Worm (Caenorhabditis elegans) whole organism, young adult: ENCODE results near the gene srh-172.

Experiments used
- B0035.1 ChIP-seq: sonication (generic microtip); optimal IDR thresholded peaks from 2 replicates; lab custom pipeline; 2016; ENCODE audit warnings: missing genetic modification characterization, mild to moderate bottlenecking, missing compliant biosample characterization, missing genotype, missing genetic modification reagents
- C06A6.2 ChIP-seq: fragments of 200-800 bp; sonication (Bioruptor generic); conservative IDR thresholded peaks from 2 replicates; pipeline ENCODE4 v1.3.6; 2022; ENCODE audit warnings: missing genetic modification characterization, missing compliant biosample characterization
- F22D6.2 ChIP-seq: sonication (generic microtip); optimal IDR thresholded peaks from 2 replicates; lab custom pipeline; 2016; ENCODE audit warnings: mild to moderate bottlenecking, missing genetic modification characterization, missing compliant biosample characterization
- F49E8.2 ChIP-seq: sonication (generic microtip); optimal IDR thresholded peaks from 3 replicates; lab custom pipeline; 2017; ENCODE audit warnings: missing genetic modification characterization, mild to moderate bottlenecking, missing compliant biosample characterization, antibody characterized with exemption, moderate library complexity; ENCODE audit not compliant: insufficient read depth
- F57A8.1 ChIP-seq: fragments of 200-800 bp; sonication (Bioruptor generic); optimal IDR thresholded peaks from 2 replicates; lab custom pipeline; 2018; ENCODE audit warnings: mild to moderate bottlenecking, missing genetic modification characterization, moderate library complexity, missing compliant biosample characterization
- K11D2.4 ChIP-seq: fragments of 200-800 bp; sonication (Bioruptor generic); IDR thresholded peaks from 2 replicates; pipeline ENCODE4 v1.3.6; 2022; ENCODE audit warnings: missing genetic modification reagents, missing genetic modification characterization, missing compliant biosample characterization
- Y53F4B.3 ChIP-seq: fragments of 200-800 bp; sonication (Bioruptor generic); IDR thresholded peaks from 2 replicates; pipeline ENCODE4 v1.3.6; 2022; ENCODE audit warnings: missing genetic modification reagents, missing genetic modification characterization, missing compliant biosample characterization
- Y53G8AR.9 ChIP-seq: fragments of 200-800 bp; sonication (Bioruptor generic); conservative IDR thresholded peaks from 2 replicates; pipeline ENCODE4 v1.3.6; 2022; ENCODE audit warnings: missing genetic modification reagents, missing genetic modification characterization, missing compliant biosample characterization
- Y56A3A.18 ChIP-seq: fragments of 200-800 bp; sonication (Bioruptor generic); IDR thresholded peaks from 2 replicates; pipeline ENCODE4 v1.3.6; 2022; ENCODE audit warnings: missing genetic modification reagents, missing genetic modification characterization, missing compliant biosample characterization
- akir-1 ChIP-seq: fragments of 200-800 bp; sonication (Bioruptor generic); optimal IDR thresholded peaks from 2 replicates; lab custom pipeline; 2018; ENCODE audit warnings: mild to moderate bottlenecking, missing genetic modification characterization, moderate library complexity, missing compliant biosample characterization
- aptf-2 ChIP-seq: fragments of 200-800 bp; sonication (Bioruptor generic); conservative IDR thresholded peaks from 2 replicates; pipeline ENCODE4 v1.3.6; 2022; ENCODE audit warnings: missing genetic modification reagents, missing genetic modification characterization, missing compliant biosample characterization
- atf-7 ChIP-seq: sonication (generic microtip); optimal IDR thresholded peaks from 2 replicates; lab custom pipeline; 2017; ENCODE audit warnings: mild to moderate bottlenecking, missing genetic modification characterization, missing compliant biosample characterization
- athp-1 ChIP-seq: sonication (generic microtip); optimal IDR thresholded peaks from 2 replicates; lab custom pipeline; 2017; ENCODE audit warnings: mild to moderate bottlenecking, missing genetic modification characterization, missing compliant biosample characterization
- bed-2 ChIP-seq: fragments of 200-800 bp; sonication (Bioruptor generic); IDR thresholded peaks from 2 replicates; pipeline ENCODE4 v1.3.6; 2022; ENCODE audit warnings: missing genetic modification reagents, missing genetic modification characterization, missing compliant biosample characterization
- cebp-2 ChIP-seq: fragments of 200-800 bp; sonication (Bioruptor generic); IDR thresholded peaks from 2 replicates; pipeline ENCODE4 v1.3.6; 2022; ENCODE audit warnings: missing genetic modification characterization, missing compliant biosample characterization
- ceh-100 ChIP-seq: fragments of 200-800 bp; sonication (Bioruptor generic); IDR thresholded peaks from 2 replicates; pipeline ENCODE4 v1.3.6; 2022; ENCODE audit warnings: missing genetic modification reagents, missing genetic modification characterization, missing compliant biosample characterization
- ceh-91 ChIP-seq: fragments of 200-800 bp; sonication (Bioruptor generic); IDR thresholded peaks from 2 replicates; pipeline ENCODE4 v1.3.6; 2022; ENCODE audit warnings: missing genetic modification reagents, missing genetic modification characterization, missing compliant biosample characterization
- dpff-1 ChIP-seq: sonication (generic microtip); optimal IDR thresholded peaks from 2 replicates; lab custom pipeline; 2017; ENCODE audit warnings: mild to moderate bottlenecking, missing genetic modification characterization, missing compliant biosample characterization
- efl-1 ChIP-seq: fragments of 150-350 bp; optimal IDR thresholded peaks from 2 replicates; lab custom pipeline; 2014; ENCODE audit warnings: missing biosample characterization, missing genetic modification reagents, missing genetic modification characterization
- ets-4 ChIP-seq: fragments of 200-800 bp; sonication (Bioruptor generic); optimal IDR thresholded peaks from 2 replicates; lab custom pipeline; 2018; ENCODE audit warnings: mild to moderate bottlenecking, missing genetic modification characterization, missing compliant biosample characterization
- hlh-12 ChIP-seq: sonication (generic microtip); optimal IDR thresholded peaks from 2 replicates; lab custom pipeline; 2016; ENCODE audit warnings: missing genetic modification characterization, missing compliant biosample characterization
- hmg-1.2 ChIP-seq: fragments of 200-800 bp; sonication (Bioruptor generic); IDR thresholded peaks from 2 replicates; pipeline ENCODE4 v1.3.6; 2022; ENCODE audit warnings: missing genetic modification reagents, missing genetic modification characterization, missing compliant biosample characterization
- hrde-1 ChIP-seq: sonication (generic microtip); optimal IDR thresholded peaks from 2 replicates; lab custom pipeline; 2016; ENCODE audit warnings: missing genetic modification characterization, mild to moderate bottlenecking, missing compliant biosample characterization, moderate library complexity, missing genotype, missing genetic modification reagents, borderline replicate concordance
- hsf-1 ChIP-seq: fragments of 200-800 bp; sonication (Bioruptor generic); IDR thresholded peaks from 2 replicates; pipeline ENCODE4 v1.3.6; 2022; ENCODE audit warnings: missing genetic modification reagents, missing genetic modification characterization, missing compliant biosample characterization
- lin-54 ChIP-seq: fragments of 200-800 bp; sonication (Bioruptor generic); optimal IDR thresholded peaks from 2 replicates; lab custom pipeline; 2018; ENCODE audit warnings: mild to moderate bottlenecking, missing genetic modification characterization, missing compliant biosample characterization
- lir-1 ChIP-seq: fragments of 200-800 bp; sonication (Bioruptor generic); conservative IDR thresholded peaks from 2 replicates; pipeline ENCODE4 v1.3.6; 2022; ENCODE audit warnings: missing genetic modification reagents, missing genetic modification characterization, missing compliant biosample characterization
- lsy-27 ChIP-seq: sonication (generic microtip); optimal IDR thresholded peaks from 2 replicates; lab custom pipeline; 2017; ENCODE audit warnings: missing genetic modification characterization, mild to moderate bottlenecking, missing compliant biosample characterization, antibody characterized with exemption, missing genotype, borderline replicate concordance; ENCODE audit not compliant: insufficient read depth
- madf-6 ChIP-seq: fragments of 200-800 bp; sonication (Bioruptor generic); IDR thresholded peaks from 2 replicates; pipeline ENCODE4 v1.3.6; 2022; ENCODE audit warnings: missing genetic modification reagents, missing genetic modification characterization, missing compliant biosample characterization
- madf-8 ChIP-seq: fragments of 200-800 bp; sonication (Bioruptor generic); conservative IDR thresholded peaks from 2 replicates; pipeline ENCODE4 v1.3.6; 2022; ENCODE audit warnings: missing genetic modification reagents, missing genetic modification characterization, missing compliant biosample characterization
- mel-28 ChIP-seq: sonication (generic microtip); optimal IDR thresholded peaks from 2 replicates; lab custom pipeline; 2016; ENCODE audit warnings: borderline replicate concordance, mild to moderate bottlenecking, missing genetic modification characterization, missing compliant biosample characterization
- nhr-120 ChIP-seq: fragments of 200-800 bp; sonication (Bioruptor generic); IDR thresholded peaks from 2 replicates; pipeline ENCODE4 v1.3.6; 2022; ENCODE audit warnings: missing genetic modification characterization, missing compliant biosample characterization
- nhr-179 ChIP-seq: sonication (generic microtip); optimal IDR thresholded peaks from 2 replicates; lab custom pipeline; 2016; ENCODE audit warnings: mild to moderate bottlenecking, missing genetic modification characterization, missing compliant biosample characterization
- pbrm-1 ChIP-seq: fragments of 200-800 bp; sonication (Bioruptor generic); IDR thresholded peaks from 2 replicates; pipeline ENCODE4 v1.3.6; 2022; ENCODE audit warnings: missing genetic modification reagents, missing genetic modification characterization, missing compliant biosample characterization
- pha-4 ChIP-seq: fragments of 150-350 bp; sonication (generic microtip); optimal IDR thresholded peaks from 2 replicates; lab custom pipeline; 2014; ENCODE audit warnings: missing biosample characterization, missing genetic modification reagents, missing genetic modification characterization
- rcor-1 ChIP-seq: fragments of 200-800 bp; sonication (Bioruptor generic); IDR thresholded peaks from 2 replicates; pipeline ENCODE4 v1.3.6; 2022; ENCODE audit warnings: missing genetic modification reagents, missing genetic modification characterization, missing compliant biosample characterization
- repo-1 ChIP-seq: sonication (generic microtip); optimal IDR thresholded peaks from 2 replicates; lab custom pipeline; 2017; ENCODE audit warnings: mild to moderate bottlenecking, missing genetic modification characterization, missing compliant biosample characterization
- sdz-38 ChIP-seq: sonication (generic microtip); optimal IDR thresholded peaks from 2 replicates; lab custom pipeline; 2016; ENCODE audit warnings: missing genotype, missing genetic modification characterization, missing compliant biosample characterization
- sea-2 ChIP-seq: fragments of 200-800 bp; sonication (Bioruptor generic); IDR thresholded peaks from 2 replicates; pipeline ENCODE4 v1.3.6; 2022; ENCODE audit warnings: missing genetic modification characterization, missing compliant biosample characterization
- snpc-1.1 ChIP-seq: sonication (generic microtip); optimal IDR thresholded peaks from 2 replicates; lab custom pipeline; 2017; ENCODE audit warnings: missing genetic modification characterization, mild to moderate bottlenecking, missing compliant biosample characterization, antibody characterized with exemption, moderate library complexity, missing genotype, missing genetic modification reagents; ENCODE audit not compliant: insufficient read depth
- snpc-1.3 ChIP-seq: sonication (generic microtip); optimal IDR thresholded peaks from 2 replicates; lab custom pipeline; 2017; ENCODE audit warnings: missing genetic modification characterization, mild to moderate bottlenecking, missing compliant biosample characterization, antibody characterized with exemption, moderate library complexity, missing genotype, missing genetic modification reagents; ENCODE audit not compliant: insufficient read depth
- snpc-3.4 ChIP-seq: sonication (generic microtip); optimal IDR thresholded peaks from 2 replicates; lab custom pipeline; 2017; ENCODE audit warnings: missing genetic modification characterization, mild to moderate bottlenecking, missing compliant biosample characterization, antibody characterized with exemption, moderate library complexity, missing genotype, missing genetic modification reagents
- somi-1 ChIP-seq: fragments of 200-800 bp; sonication (Bioruptor generic); optimal IDR thresholded peaks from 2 replicates; lab custom pipeline; 2018; ENCODE audit warnings: mild to moderate bottlenecking, missing genetic modification characterization, missing compliant biosample characterization
- xnd-1 ChIP-seq: sonication (generic microtip); optimal IDR thresholded peaks from 2 replicates; lab custom pipeline; 2016; ENCODE audit warnings: missing genotype, missing genetic modification reagents, missing genetic modification characterization, missing compliant biosample characterization
- ztf-25 ChIP-seq: fragments of 200-800 bp; sonication (Bioruptor generic); IDR thresholded peaks from 2 replicates; pipeline ENCODE4 v1.3.6; 2022; ENCODE audit warnings: missing genetic modification reagents, missing genetic modification characterization, missing compliant biosample characterization
- ztf-3 ChIP-seq: fragments of 200-800 bp; sonication (Bioruptor generic); optimal IDR thresholded peaks from 2 replicates; lab custom pipeline; 2018; ENCODE audit warnings: mild to moderate bottlenecking, missing genetic modification characterization, missing compliant biosample characterization

Gene srh-172

ce11 chrV:19915973-19916605, 42.8 kb upstream of the srh-172 start, which contains the start of the genes chk-2 and Y60A3A.19 (continued):
- TF ChIP-seq hmg-1.2 (GFP tag; lab: Robert Waterston, UW) (no peak), madf-8 (GFP tag; lab: Robert Waterston, UW) (peak; percentile 44; the same call in 1 of the 2 replicates), pha-4 (tag; lab: Kevin White, UChicago) (no peak), nhr-179 (no peak), dpff-1 (no peak), nhr-120 (GFP tag; lab: Robert Waterston, UW) (no peak), snpc-1.3 (peak; percentile 11), lir-1 (GFP tag; lab: Robert Waterston, UW) (no peak), ceh-91 (GFP tag; lab: Robert Waterston, UW) (peak; percentile 41; the same call in 1 of the 2 replicates), atf-7 (tag; lab: Kevin White, UChicago) (no peak), snpc-1.1 (tag; lab: Kevin White, UChicago) (no peak), madf-6 (GFP tag; lab: Robert Waterston, UW) (peak; percentile 89)
- TF ChIP-seq, all 124 proteins: peak for 13

ce11 chrV:19922613-19923012, 36.2 kb upstream of the srh-172 start, which contains the start of gene Y60A3A.16:
Y60A3A.16 (minus strand) TSS chrV:19922713.
- TF ChIP-seq mel-28 (tag; lab: Kevin White, UChicago): no peak
- no peak for TF ChIP-seq B0035.1 (tag; lab: Kevin White, UChicago)
- no peak for TF ChIP-seq akir-1 (GFP tag; lab: Kevin White, UChicago)
- TF ChIP-seq ztf-3 (GFP tag; lab: Kevin White, UChicago): no peak
- no peak for TF ChIP-seq athp-1 (tag; lab: Kevin White, UChicago)
- TF ChIP-seq F57A8.1 (GFP tag; lab: Kevin White, UChicago): no peak
- TF ChIP-seq hrde-1 (tag; lab: Kevin White, UChicago): no peak
- TF ChIP-seq snpc-3.4: no peak
- TF ChIP-seq repo-1 (tag; lab: Kevin White, UChicago): no peak
- TF ChIP-seq lsy-27 (tag; lab: Kevin White, UChicago): no peak
- no peak for TF ChIP-seq Y56A3A.18
- TF ChIP-seq Y53F4B.3 (GFP tag; lab: Robert Waterston, UW): no peak
- no peak for TF ChIP-seq ceh-100 (GFP tag; lab: Robert Waterston, UW)
- TF ChIP-seq snpc-1.3: no peak
- no peak for TF ChIP-seq sea-2 (GFP tag; lab: Robert Waterston, UW)
- TF ChIP-seq C06A6.2 (GFP tag; lab: Robert Waterston, UW): no peak
- TF ChIP-seq hsf-1 (GFP tag; lab: Robert Waterston, UW): no peak
- no peak for TF ChIP-seq aptf-2 (GFP tag; lab: Robert Waterston, UW)
- no peak for TF ChIP-seq ets-4
- no peak for TF ChIP-seq hlh-12 (tag; lab: Kevin White, UChicago)
- TF ChIP-seq, all 124 proteins: peak for 0

DNA sequence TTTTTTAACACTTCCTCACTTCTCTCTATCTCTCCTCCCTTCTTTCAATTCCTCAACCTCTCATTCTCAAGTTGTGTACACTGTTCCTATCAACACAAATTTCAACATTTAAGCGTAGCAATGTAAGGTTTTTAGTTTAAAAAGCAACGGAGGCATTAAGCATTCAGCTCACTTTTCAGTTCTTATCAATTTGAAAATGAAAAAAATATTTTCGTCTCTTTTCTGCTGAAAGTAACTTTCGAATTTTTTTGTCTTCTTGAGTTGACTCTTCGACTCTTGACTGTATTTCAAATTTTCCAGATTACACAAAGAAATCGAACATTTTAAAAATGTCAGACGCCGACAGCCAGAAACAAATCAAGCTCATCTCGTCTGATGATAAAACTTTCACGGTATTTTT, 34.9 kb upstream of the srh-172 start, which contains the start of gene skr-4:
TSS of gene skr-4 (plus strand) at position 301 of the 400 bp plus-strand sequence.
- TF ChIP-seq cebp-2 (GFP tag; lab: Robert Waterston, UW): no peak
- no peak for TF ChIP-seq F22D6.2 (tag; lab: Kevin White, UChicago)
- no peak for TF ChIP-seq Y56A3A.18
- TF ChIP-seq Y53G8AR.9: no peak
- TF ChIP-seq xnd-1 (tag; lab: Kevin White, UChicago): no peak
- no peak for TF ChIP-seq somi-1
- TF ChIP-seq nhr-120 (GFP tag; lab: Robert Waterston, UW): no peak
- TF ChIP-seq efl-1 (GFP tag; lab: Kevin White, UChicago): no peak
- no peak for TF ChIP-seq rcor-1 (GFP tag; lab: Robert Waterston, UW)
- no peak for TF ChIP-seq bed-2 (GFP tag; lab: Robert Waterston, UW)
- TF ChIP-seq F49E8.2 (tag; lab: Kevin White, UChicago): no peak
- no peak for TF ChIP-seq pbrm-1 (GFP tag; lab: Robert Waterston, UW)
- TF ChIP-seq sdz-38 (tag; lab: Kevin White, UChicago): no peak
- TF ChIP-seq F57A8.1 (GFP tag; lab: Kevin White, UChicago): no peak
- no peak for TF ChIP-seq ztf-25 (GFP tag; lab: Robert Waterston, UW)
- TF ChIP-seq lin-54: no peak
- TF ChIP-seq K11D2.4 (GFP tag; lab: Robert Waterston, UW): no peak
